Fruit fly (Drosophila melanogaster) whole organism, embryonic: ENCODE data around the gene Nf-YA.

Experiments
- Ada2b ChIP-seq: fragments of 200-800 bp; sonication (Bioruptor generic); IDR thresholded peaks from 2 replicates; pipeline ENCODE4 v1.3.6; 2022; ENCODE audit warnings: missing biosample characterization, missing genetic modification characterization
- Asciz ChIP-seq: fragments of 200-800 bp; sonication (Bioruptor generic); optimal IDR thresholded peaks from 2 replicates; lab custom pipeline; 2017; ENCODE audit warnings: missing biosample characterization, mild to moderate bottlenecking, missing genetic modification characterization, missing genetic modification reagents
- Atf3 ChIP-seq: fragments of 200-800 bp; sonication (Bioruptor generic); optimal IDR thresholded peaks from 3 replicates; lab custom pipeline; 2016; ENCODE audit warnings: missing biosample characterization, missing genetic modification characterization
- BtbVII ChIP-seq: fragments of 200-800 bp; sonication (Bioruptor generic); optimal IDR thresholded peaks from 3 replicates; lab custom pipeline; 2017; ENCODE audit warnings: missing biosample characterization, mild to moderate bottlenecking, missing genetic modification characterization
- CG1024 ChIP-seq: fragments of 200-800 bp; sonication (Bioruptor generic); IDR thresholded peaks from 2 replicates; pipeline ENCODE4 v1.3.6; 2022; ENCODE audit warnings: missing biosample characterization, missing genetic modification characterization
- CG10267 ChIP-seq: fragments of 200-800 bp; sonication (Bioruptor generic); optimal IDR thresholded peaks from 2 replicates; lab custom pipeline; 2018; ENCODE audit warnings: missing biosample characterization, mild to moderate bottlenecking, missing genetic modification characterization, moderate library complexity
- CG11504 ChIP-seq: fragments of 200-800 bp; sonication (Bioruptor generic); optimal IDR thresholded peaks from 3 replicates; lab custom pipeline; 2019; ENCODE audit warnings: missing biosample characterization, mild to moderate bottlenecking, missing genetic modification characterization, moderate library complexity
- CG12104 ChIP-seq: fragments of 200-800 bp; sonication (Bioruptor generic); optimal IDR thresholded peaks from 3 replicates; lab custom pipeline; 2016; ENCODE audit warnings: missing biosample characterization, missing genetic modification characterization
- CG1233 ChIP-seq: fragments of 200-800 bp; sonication (Bioruptor generic); optimal IDR thresholded peaks from 4 replicates; lab custom pipeline; 2018; ENCODE audit warnings: missing biosample characterization, mild to moderate bottlenecking, missing genetic modification characterization
- CG13424 ChIP-seq: fragments of 200-800 bp; sonication (Bioruptor generic); optimal IDR thresholded peaks from 2 replicates; lab custom pipeline; 2019; ENCODE audit warnings: missing biosample characterization, mild to moderate bottlenecking, missing genetic modification characterization, moderate library complexity
- CG14050 ChIP-seq: fragments of 200-800 bp; sonication (Bioruptor generic); IDR thresholded peaks from 3 replicates; pipeline ENCODE4 v1.3.6; 2022; ENCODE audit warnings: missing biosample characterization, missing genetic modification characterization
- CG14667 ChIP-seq: fragments of 200-800 bp; sonication (Bioruptor generic); IDR thresholded peaks from 2 replicates; pipeline ENCODE4 v1.3.6; 2022; ENCODE audit warnings: missing biosample characterization, missing genetic modification characterization
- CG17359 ChIP-seq: fragments of 200-800 bp; sonication (Bioruptor generic); optimal IDR thresholded peaks from 3 replicates; lab custom pipeline; 2018; ENCODE audit warnings: missing biosample characterization, mild to moderate bottlenecking, missing genetic modification characterization, moderate library complexity
- CG18599 ChIP-seq: fragments of 200-800 bp; sonication (Bioruptor generic); optimal IDR thresholded peaks from 3 replicates; lab custom pipeline; 2017; ENCODE audit warnings: missing biosample characterization, missing genetic modification characterization, mild to moderate bottlenecking, moderate library complexity, missing genetic modification reagents
- CG2199 ChIP-seq: fragments of 200-800 bp; sonication (Bioruptor generic); IDR thresholded peaks from 3 replicates; pipeline ENCODE4 v1.3.6; 2022; ENCODE audit warnings: missing biosample characterization, missing genetic modification characterization
- CG3065 ChIP-seq: fragments of 200-800 bp; sonication (Bioruptor generic); optimal IDR thresholded peaks from 2 replicates; lab custom pipeline; 2016; ENCODE audit warnings: missing biosample characterization, missing genetic modification characterization
- CG4424 ChIP-seq: fragments of 200-800 bp; sonication (Bioruptor generic); optimal IDR thresholded peaks from 3 replicates; lab custom pipeline; 2016; ENCODE audit warnings: missing biosample characterization, missing genetic modification characterization
- CG6813 ChIP-seq: fragments of 200-800 bp; sonication (Bioruptor generic); optimal IDR thresholded peaks from 2 replicates; lab custom pipeline; 2017; ENCODE audit warnings: missing biosample characterization, missing genetic modification characterization, mild to moderate bottlenecking, moderate library complexity, missing genetic modification reagents
- CG7556 ChIP-seq: fragments of 200-800 bp; sonication (Bioruptor generic); optimal IDR thresholded peaks from 2 replicates; lab custom pipeline; 2017; ENCODE audit warnings: missing biosample characterization, mild to moderate bottlenecking, missing genetic modification characterization
- CG8290 ChIP-seq, 3 experiments: fragments of 200-800 bp; sonication (Bioruptor generic); optimal IDR thresholded peaks; 2 replicates each; lab custom pipeline; 2016 to 2019; ENCODE audit warnings: missing biosample characterization in 3 of 3, missing genetic modification characterization in 3 of 3, mild to moderate bottlenecking in 2 of 3, moderate library complexity in 1 of 3
- CG8944 ChIP-seq: fragments of 200-800 bp; sonication (Bioruptor generic); optimal IDR thresholded peaks from 3 replicates; lab custom pipeline; 2016; ENCODE audit warnings: missing biosample characterization, missing genetic modification characterization
- CG9727 ChIP-seq: fragments of 200-800 bp; sonication (Bioruptor generic); optimal IDR thresholded peaks from 3 replicates; lab custom pipeline; 2017; ENCODE audit warnings: missing biosample characterization, mild to moderate bottlenecking, missing genetic modification characterization
- CTCF ChIP-seq: fragments of 200-800 bp; sonication (Bioruptor generic); optimal IDR thresholded peaks from 2 replicates; lab custom pipeline; 2017; ENCODE audit warnings: missing biosample characterization, mild to moderate bottlenecking, missing genetic modification characterization, moderate library complexity
- D19B ChIP-seq: fragments of 200-800 bp; sonication (Bioruptor generic); optimal IDR thresholded peaks from 2 replicates; lab custom pipeline; 2017; ENCODE audit warnings: missing biosample characterization, mild to moderate bottlenecking, missing genetic modification characterization
- Deaf1 ChIP-seq: fragments of 200-800 bp; optimal IDR thresholded peaks from 3 replicates; lab custom pipeline; 2019; ENCODE audit warnings: missing biosample characterization, mild to moderate bottlenecking, missing genetic modification characterization, moderate library complexity
- Drgx ChIP-seq: fragments of 200-800 bp; sonication (Bioruptor generic); IDR thresholded peaks from 2 replicates; pipeline ENCODE4 v1.3.6; 2022; ENCODE audit warnings: missing biosample characterization, missing genetic modification characterization
- HLHmδ ChIP-seq: fragments of 200-800 bp; sonication (Bioruptor generic); optimal IDR thresholded peaks from 2 replicates; lab custom pipeline; 2018; ENCODE audit warnings: missing biosample characterization, mild to moderate bottlenecking, missing genetic modification characterization, moderate library complexity
- Hr51 ChIP-seq, 2 experiments: fragments of 200-800 bp; sonication (Bioruptor generic); optimal IDR thresholded peaks; 2 replicates in 1 of 2; 3 replicates in 1 of 2; lab custom pipeline; 2016 to 2018; ENCODE audit warnings: missing biosample characterization in 2 of 2, missing genetic modification characterization in 2 of 2, mild to moderate bottlenecking in 1 of 2, moderate library complexity in 1 of 2
- MTF-1 ChIP-seq: fragments of 200-800 bp; sonication (Bioruptor generic); optimal IDR thresholded peaks from 2 replicates; lab custom pipeline; 2018; ENCODE audit warnings: missing biosample characterization, mild to moderate bottlenecking, missing genetic modification characterization, borderline replicate concordance
- Max ChIP-seq: fragments of 200-800 bp; sonication (Bioruptor generic); optimal IDR thresholded peaks from 2 replicates; lab custom pipeline; 2016; ENCODE audit warnings: missing biosample characterization, mild to moderate bottlenecking, missing genetic modification characterization
- Meics ChIP-seq: fragments of 200-800 bp; sonication (Bioruptor generic); optimal IDR thresholded peaks from 2 replicates; lab custom pipeline; 2017; ENCODE audit warnings: missing biosample characterization, mild to moderate bottlenecking, missing genetic modification characterization
- Nf-YA ChIP-seq: fragments of 200-800 bp; sonication (Bioruptor generic); IDR thresholded peaks from 2 replicates; pipeline ENCODE4 v1.3.6; 2022; ENCODE audit warnings: missing biosample characterization, missing genetic modification characterization
- NfI ChIP-seq: fragments of 200-800 bp; sonication (Bioruptor generic); optimal IDR thresholded peaks from 3 replicates; lab custom pipeline; 2018; ENCODE audit warnings: missing biosample characterization, mild to moderate bottlenecking, missing genetic modification characterization, moderate library complexity
- Opbp ChIP-seq: fragments of 200-800 bp; sonication (Bioruptor generic); IDR thresholded peaks from 3 replicates; pipeline ENCODE4 v1.3.6; 2022; ENCODE audit warnings: missing biosample characterization, missing genetic modification characterization; ENCODE audit not compliant: partially characterized antibody
- abd-A ChIP-seq: fragments of 200-800 bp; sonication (Bioruptor generic); optimal IDR thresholded peaks from 3 replicates; lab custom pipeline; 2019; ENCODE audit warnings: missing biosample characterization, mild to moderate bottlenecking, missing genetic modification characterization, moderate library complexity
- ap ChIP-seq: fragments of 200-800 bp; sonication (Bioruptor generic); IDR thresholded peaks from 2 replicates; pipeline ENCODE4 v1.3.6; 2022; ENCODE audit warnings: missing biosample characterization, missing genetic modification characterization
- bab2 ChIP-seq: fragments of 200-800 bp; sonication (Bioruptor generic); optimal IDR thresholded peaks from 2 replicates; lab custom pipeline; 2016; ENCODE audit warnings: missing biosample characterization, missing genetic modification characterization
- cas ChIP-seq: fragments of 200-800 bp; sonication (Bioruptor generic); IDR thresholded peaks from 2 replicates; pipeline ENCODE4 v1.3.6; 2022; ENCODE audit warnings: missing biosample characterization, missing genetic modification characterization
- ci ChIP-seq: fragments of 200-800 bp; sonication (Bioruptor generic); IDR thresholded peaks from 3 replicates; pipeline ENCODE4 v1.3.6; 2022; ENCODE audit warnings: missing biosample characterization, missing genetic modification characterization
- dysf ChIP-seq: fragments of 200-800 bp; sonication (Bioruptor generic); IDR thresholded peaks from 3 replicates; pipeline ENCODE4 v1.3.6; 2022; ENCODE audit warnings: missing biosample characterization, missing genetic modification characterization
- lilli ChIP-seq: fragments of 200-800 bp; sonication (Bioruptor generic); optimal IDR thresholded peaks from 3 replicates; lab custom pipeline; 2016; ENCODE audit warnings: missing biosample characterization, missing genetic modification characterization
- lmd ChIP-seq: fragments of 200-800 bp; sonication (Bioruptor generic); IDR thresholded peaks from 2 replicates; pipeline ENCODE4 v1.3.6; 2022; ENCODE audit warnings: missing biosample characterization, missing genetic modification characterization
- nau ChIP-seq: fragments of 200-800 bp; sonication (Bioruptor generic); optimal IDR thresholded peaks from 3 replicates; lab custom pipeline; 2017; ENCODE audit warnings: missing biosample characterization, mild to moderate bottlenecking, missing genetic modification characterization, missing genetic modification reagents
- phol ChIP-seq: fragments of 200-800 bp; sonication (Bioruptor generic); optimal IDR thresholded peaks from 3 replicates; lab custom pipeline; 2018; ENCODE audit warnings: missing biosample characterization, mild to moderate bottlenecking, missing genetic modification characterization, moderate library complexity
- pros ChIP-seq: fragments of 200-800 bp; sonication (Bioruptor generic); optimal IDR thresholded peaks from 3 replicates; lab custom pipeline; 2019; ENCODE audit warnings: missing biosample characterization, mild to moderate bottlenecking, missing genetic modification characterization, moderate library complexity
- seq ChIP-seq: fragments of 200-800 bp; sonication (Bioruptor generic); IDR thresholded peaks from 2 replicates; pipeline ENCODE4 v1.3.6; 2022; ENCODE audit warnings: missing biosample characterization, missing genetic modification characterization
- slbo ChIP-seq: fragments of 200-800 bp; sonication (Bioruptor generic); IDR thresholded peaks from 2 replicates; pipeline ENCODE4 v1.3.6; 2022; ENCODE audit warnings: missing biosample characterization, missing genetic modification characterization
- tio ChIP-seq: fragments of 200-800 bp; sonication (Bioruptor generic); optimal IDR thresholded peaks from 2 replicates; lab custom pipeline; 2017; ENCODE audit warnings: missing biosample characterization, missing genetic modification characterization, inconsistent platforms
- twi ChIP-seq: fragments of 200-800 bp; optimal IDR thresholded peaks from 2 replicates; lab custom pipeline; 2019; ENCODE audit warnings: missing biosample characterization, mild to moderate bottlenecking, missing genetic modification characterization, moderate library complexity
- zfh2 ChIP-seq: fragments of 200-800 bp; sonication (Bioruptor generic); optimal IDR thresholded peaks from 2 replicates; lab custom pipeline; 2016; ENCODE audit warnings: missing biosample characterization, missing genetic modification characterization

The Nf-YA gene

dm6 chr3L:9468261-9468890 is 26.3 kb upstream of the Nf-YA start (continued):
- TF ChIP-seq zfh2 (GFP tag; lab: Kevin White, UChicago) (no peak), MTF-1 (GFP tag; lab: Kevin White, UChicago) (no peak), Nf-YA (no peak), CTCF (GFP tag; lab: Kevin White, UChicago) (no peak), CG7556 (GFP tag; lab: Kevin White, UChicago) (peak; percentile 56), CG1233 (GFP tag; lab: Kevin White, UChicago) (no peak), CG6813 (GFP tag; lab: Kevin White, UChicago) (no peak), lilli (GFP tag; lab: Kevin White, UChicago) (peak; percentile 27), ap (GFP tag; lab: Robert Waterston, UW) (no peak), CG1024 (GFP tag; lab: Robert Waterston, UW) (no peak), HLHmδ (GFP tag; lab: Kevin White, UChicago) (no peak), dysf (GFP tag; lab: Robert Waterston, UW) (peak; percentile 36; the same call in 1 of the 3 replicates), CG12104 (GFP tag; lab: Kevin White, UChicago) (peak; percentile 41), CG8944 (GFP tag; lab: Kevin White, UChicago) (no peak), Hr51 (GFP tag; optimal IDR thresholded peaks at IDR 0.05; lab: Kevin White, UChicago) (peak in 1 of 2 experiments; percentile 24), CG3065 (no peak), CG10267 (tag; lab: Kevin White, UChicago) (peak; percentile 23), tio (GFP tag; lab: Kevin White, UChicago) (peak; percentile 40), twi (no peak), BtbVII (GFP tag; lab: Kevin White, UChicago) (no peak), CG9727 (GFP tag; lab: Kevin White, UChicago) (peak; percentile 28), phol (tag; lab: Kevin White, UChicago) (peak; percentile 59), Atf3 (GFP tag; lab: Kevin White, UChicago) (no peak), CG4424 (GFP tag; lab: Kevin White, UChicago) (peak; percentile 3), pros (GFP tag; lab: Kevin White, UChicago) (no peak), Drgx (GFP tag; lab: Robert Waterston, UW) (no peak), abd-A (tag; lab: Kevin White, UChicago) (no peak), Opbp (GFP tag; lab: Robert Waterston, UW) (no peak), CG13424 (peak; percentile 4), nau (no peak), Max (GFP tag; lab: Kevin White, UChicago) (peak; percentile 14), bab2 (GFP tag; lab: Kevin White, UChicago) (no peak), Deaf1 (tag; lab: Kevin White, UChicago) (no peak), CG2199 (GFP tag; lab: Robert Waterston, UW) (no peak), NfI (GFP tag; lab: Kevin White, UChicago) (peak; percentile 7), CG14667 (no peak), ci (GFP tag; lab: Robert Waterston, UW) (no peak), CG8290 (GFP tag; optimal IDR thresholded peaks at IDR 0.05; lab: Kevin White, UChicago) (no peak), CG8290 (tag; optimal IDR thresholded peaks at IDR 0.05; lab: Kevin White, UChicago) (peak in 1 of 2 experiments; percentile 1), cas (GFP tag; lab: Robert Waterston, UW) (no peak), CG14050 (GFP tag; lab: Robert Waterston, UW) (no peak), Meics (GFP tag; lab: Kevin White, UChicago) (peak; percentile 62), lmd (0 out of 2 replicates have a peak, but pooled peaks have one; percentile 26), Asciz (GFP tag; lab: Kevin White, UChicago) (no peak), CG17359 (tag; lab: Kevin White, UChicago) (peak; percentile 16), CG11504 (tag; lab: Kevin White, UChicago) (peak; percentile 66), D19B (GFP tag; lab: Kevin White, UChicago) (peak; percentile 76), Ada2b (no peak), slbo (GFP tag; lab: Robert Waterston, UW) (peak; percentile 35), CG18599 (GFP tag; lab: Kevin White, UChicago) (peak; percentile 43), seq (GFP tag; lab: Robert Waterston, UW) (no peak)
